Worm (Caenorhabditis elegans): ENCODE measurements around the gene M03B6.5.

ce11 chrX:13864191-13864590 is 20.4 kb downstream of the M03B6.5 start, which contains the start of gene M03B6.3:
- TF ChIP-seq snpc-4 (tag; optimal IDR thresholded peaks at IDR 0.05) (no peak), nhr-12 (tag; optimal IDR thresholded peaks at IDR 0.05) (no peak), lsy-2 (tag; optimal IDR thresholded peaks at IDR 0.05) (no peak), ama-1 (optimal IDR thresholded peaks at IDR 0.05) (no peak), fos-1 (tag; optimal IDR thresholded peaks at IDR 0.05) (no peak), C34F6.9 (tag; optimal IDR thresholded peaks at IDR 0.05) (no peak), lin-11 (tag; optimal IDR thresholded peaks at IDR 0.05) (no peak), lin-39 (tag; optimal IDR thresholded peaks at IDR 0.05) (no peak)

All from whole organism, L2 larva.